Worm (Caenorhabditis elegans): ENCODE results near the gene str-240.

DNA sequence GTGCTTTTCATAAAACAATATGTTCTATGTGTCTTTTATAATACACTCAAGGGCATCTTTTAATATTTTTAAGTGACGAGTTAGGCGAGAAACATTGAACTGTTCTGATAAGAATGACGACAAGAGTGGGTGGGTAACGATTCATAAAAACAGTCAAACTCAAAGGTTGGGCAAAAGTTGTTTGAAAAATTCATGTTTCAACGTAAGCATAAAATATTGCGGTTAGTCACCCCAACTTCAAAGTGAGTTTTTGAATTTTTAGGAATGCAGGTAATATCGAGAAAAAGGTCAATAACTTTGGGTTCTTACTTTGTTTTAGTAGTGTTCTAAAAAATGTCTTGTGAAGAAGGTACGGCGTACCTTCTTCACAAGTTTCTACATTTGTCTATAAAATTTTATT is 20.0 kb upstream of the str-240 start, which contains the start of gene oac-31:
- no peak for TF ChIP-seq nhr-10 (tag; optimal IDR thresholded peaks at IDR 0.05)
- TF ChIP-seq T26A8.4 (GFP tag; IDR thresholded peaks at IDR 0.05) = no peak
- no peak for TF ChIP-seq egl-27 (tag; optimal IDR thresholded peaks at IDR 0.05)
- no peak for TF ChIP-seq zfp-2 (tag; optimal IDR thresholded peaks at IDR 0.05)
- TF ChIP-seq lin-13 (GFP tag; optimal IDR thresholded peaks at IDR 0.05) = no peak
- TF ChIP-seq lin-1 (GFP tag; IDR thresholded peaks at IDR 0.05) = no peak
- no peak for TF ChIP-seq aly-2 (tag; optimal IDR thresholded peaks at IDR 0.05)
- no peak for TF ChIP-seq ZK546.5 (tag; optimal IDR thresholded peaks at IDR 0.05)
- no peak for TF ChIP-seq skn-1 (tag; optimal IDR thresholded peaks at IDR 0.05)
- no peak for TF ChIP-seq nhr-237 (tag; optimal IDR thresholded peaks at IDR 0.05)
- no peak for TF ChIP-seq jun-1 (tag; optimal IDR thresholded peaks at IDR 0.05)
- no peak for TF ChIP-seq hlh-30 (tag; optimal IDR thresholded peaks at IDR 0.05; ENCODE audit: insufficient read depth)
- TF ChIP-seq fos-1 (tag; optimal IDR thresholded peaks at IDR 0.05) = no peak
